Worm (Caenorhabditis elegans): ENCODE results near the gene nhr-285.
"Not testable (repeated sequence)": the region's sequence is repeated elsewhere in the genome, so short reads cannot be mapped to it uniquely, and the experiment has no call there.

Gene nhr-285

ce11 chrV:15750130-15750529, 28.9 kb downstream of the nhr-285 start, which contains the start of gene str-6:
str-6 (minus strand) TSS chrV:15750230.
- no peak for TF ChIP-seq flt-1 (GFP tag; IDR thresholded peaks at IDR 0.05)
- TF ChIP-seq cog-1 (tag; optimal IDR thresholded peaks at IDR 0.05), result no peak
- no peak for TF ChIP-seq klf-2 (GFP tag; conservative IDR thresholded peaks at IDR 0.05)
- TF ChIP-seq ztf-23 (GFP tag; IDR thresholded peaks at IDR 0.05), result no peak
- TF ChIP-seq T22C8.4 (GFP tag; IDR thresholded peaks at IDR 0.05), result no peak
- TF ChIP-seq med-1 (GFP tag; optimal IDR thresholded peaks at IDR 0.05; ENCODE audit: insufficient read depth), result no peak
- TF ChIP-seq ref-1 (GFP tag; conservative IDR thresholded peaks at IDR 0.05), result no peak
- no peak for TF ChIP-seq ztf-29 (GFP tag; IDR thresholded peaks at IDR 0.05)
- no peak for TF ChIP-seq tab-1 (GFP tag; IDR thresholded peaks at IDR 0.05)

ce11 chrV:15748343-15748742, 30.7 kb downstream of the nhr-285 start, which contains the start of gene T23D5.8:
T23D5.8 (minus strand) TSS chrV:15748443.
- TF ChIP-seq ref-1 (GFP tag; conservative IDR thresholded peaks at IDR 0.05); tab-1 (GFP tag; IDR thresholded peaks at IDR 0.05); med-1 (GFP tag; optimal IDR thresholded peaks at IDR 0.05; ENCODE audit: insufficient read depth): not testable (repeated sequence)

- TF ChIP-seq flt-1 (GFP tag; IDR thresholded peaks at IDR 0.05); med-1 (GFP tag; optimal IDR thresholded peaks at IDR 0.05; ENCODE audit: insufficient read depth); klf-2 (GFP tag; conservative IDR thresholded peaks at IDR 0.05): not testable (repeated sequence)
Observed at ce11 chrV:15744366-15744765, 34.7 kb downstream of the nhr-285 start, which contains the start of gene str-19. str-19 (minus strand) TSS chrV:15744466.

ce11 chrV:15741851-15742250, 37.2 kb downstream of the nhr-285 start, which contains the start of gene str-18:
str-18 (minus strand) TSS chrV:15741951.
- TF ChIP-seq T22C8.4 (GFP tag; IDR thresholded peaks at IDR 0.05), result no peak
- TF ChIP-seq ztf-23 (GFP tag; IDR thresholded peaks at IDR 0.05), result no peak
- no peak for TF ChIP-seq tab-1 (GFP tag; IDR thresholded peaks at IDR 0.05)
- no peak for TF ChIP-seq flt-1 (GFP tag; IDR thresholded peaks at IDR 0.05)
- no peak for TF ChIP-seq klf-2 (GFP tag; conservative IDR thresholded peaks at IDR 0.05)

ce11 chrV:15735720-15736119, 43.3 kb downstream of the nhr-285 start, which contains the start of gene str-27:
str-27 (minus strand) TSS chrV:15735820.
- TF ChIP-seq tab-1 (GFP tag; IDR thresholded peaks at IDR 0.05), result no peak
- TF ChIP-seq ztf-23 (GFP tag; IDR thresholded peaks at IDR 0.05), result no peak
- TF ChIP-seq med-1 (GFP tag; optimal IDR thresholded peaks at IDR 0.05; ENCODE audit: insufficient read depth), result no peak
- no peak for TF ChIP-seq T22C8.4 (GFP tag; IDR thresholded peaks at IDR 0.05)
- no peak for TF ChIP-seq cog-1 (tag; optimal IDR thresholded peaks at IDR 0.05)
- no peak for TF ChIP-seq ztf-29 (GFP tag; IDR thresholded peaks at IDR 0.05)
- no peak for TF ChIP-seq ref-1 (GFP tag; conservative IDR thresholded peaks at IDR 0.05)
- TF ChIP-seq flt-1 (GFP tag; IDR thresholded peaks at IDR 0.05), result no peak
- TF ChIP-seq klf-2 (GFP tag; conservative IDR thresholded peaks at IDR 0.05), result no peak

ce11 chrV:15733568-15733967, 45.5 kb downstream of the nhr-285 start, which contains the start of gene T23D5.3:
T23D5.3 (minus strand) TSS chrV:15733668.
- no peak for TF ChIP-seq ref-1 (GFP tag; conservative IDR thresholded peaks at IDR 0.05)
- TF ChIP-seq ztf-23 (GFP tag; IDR thresholded peaks at IDR 0.05), result no peak
- TF ChIP-seq tab-1 (GFP tag; IDR thresholded peaks at IDR 0.05), result no peak
- TF ChIP-seq ztf-29 (GFP tag; IDR thresholded peaks at IDR 0.05), result no peak
- no peak for TF ChIP-seq T22C8.4 (GFP tag; IDR thresholded peaks at IDR 0.05)
- TF ChIP-seq med-1 (GFP tag; optimal IDR thresholded peaks at IDR 0.05; ENCODE audit: insufficient read depth), result no peak
- no peak for TF ChIP-seq cog-1 (tag; optimal IDR thresholded peaks at IDR 0.05)

ce11 chrV:15733020-15733419, 46.0 kb downstream of the nhr-285 start:
- TF ChIP-seq T22C8.4 (GFP tag; IDR thresholded peaks at IDR 0.05) (no peak), ref-1 (GFP tag; conservative IDR thresholded peaks at IDR 0.05) (no peak), cog-1 (tag; optimal IDR thresholded peaks at IDR 0.05) (no peak), flt-1 (GFP tag; IDR thresholded peaks at IDR 0.05) (no peak), ztf-29 (GFP tag; IDR thresholded peaks at IDR 0.05) (no peak), tab-1 (GFP tag; IDR thresholded peaks at IDR 0.05) (no peak), klf-2 (GFP tag; conservative IDR thresholded peaks at IDR 0.05) (no peak), ztf-23 (GFP tag; IDR thresholded peaks at IDR 0.05) (no peak), med-1 (GFP tag; optimal IDR thresholded peaks at IDR 0.05; ENCODE audit: insufficient read depth) (no peak)

ce11 chrV:15732209-15732608, 46.8 kb downstream of the nhr-285 start, which contains the start of gene str-38:
str-38 (minus strand) TSS chrV:15732309.
- TF ChIP-seq ref-1 (GFP tag; conservative IDR thresholded peaks at IDR 0.05), result no peak
- TF ChIP-seq cog-1 (tag; optimal IDR thresholded peaks at IDR 0.05), result no peak
- TF ChIP-seq flt-1 (GFP tag; IDR thresholded peaks at IDR 0.05), result no peak
- TF ChIP-seq med-1 (GFP tag; optimal IDR thresholded peaks at IDR 0.05; ENCODE audit: insufficient read depth), result no peak
- no peak for TF ChIP-seq tab-1 (GFP tag; IDR thresholded peaks at IDR 0.05)
- TF ChIP-seq ztf-23 (GFP tag; IDR thresholded peaks at IDR 0.05), result no peak
- TF ChIP-seq klf-2 (GFP tag; conservative IDR thresholded peaks at IDR 0.05), result no peak
- no peak for TF ChIP-seq T22C8.4 (GFP tag; IDR thresholded peaks at IDR 0.05)
- TF ChIP-seq ztf-29 (GFP tag; IDR thresholded peaks at IDR 0.05), result no peak

ce11 chrV:15730459-15730858, 48.6 kb downstream of the nhr-285 start, which contains the start of gene Y6E2A.10:
Y6E2A.10 (minus strand) TSS chrV:15730559.
- no peak for TF ChIP-seq cog-1 (tag; optimal IDR thresholded peaks at IDR 0.05)
- TF ChIP-seq tab-1 (GFP tag; IDR thresholded peaks at IDR 0.05), result no peak
- TF ChIP-seq ztf-29 (GFP tag; IDR thresholded peaks at IDR 0.05), result no peak
- TF ChIP-seq ztf-23 (GFP tag; IDR thresholded peaks at IDR 0.05), result no peak
- no peak for TF ChIP-seq med-1 (GFP tag; optimal IDR thresholded peaks at IDR 0.05; ENCODE audit: insufficient read depth)
- no peak for TF ChIP-seq ref-1 (GFP tag; conservative IDR thresholded peaks at IDR 0.05)
- no peak for TF ChIP-seq T22C8.4 (GFP tag; IDR thresholded peaks at IDR 0.05)
- TF ChIP-seq flt-1 (GFP tag; IDR thresholded peaks at IDR 0.05), result no peak
- no peak for TF ChIP-seq klf-2 (GFP tag; conservative IDR thresholded peaks at IDR 0.05)

Measured in whole organism, midembryonic.